Worm (Caenorhabditis elegans): ENCODE measurements around the gene W02H5.8.

Gene W02H5.8

ce11 chrV:2673807-2674206 is 21.4 kb upstream of the W02H5.8 start (continued):
- no peak for TF ChIP-seq Y5F2A.4 (GFP tag; optimal IDR thresholded peaks at IDR 0.05)
- no peak for TF ChIP-seq lir-3 (tag; optimal IDR thresholded peaks at IDR 0.05)
- TF ChIP-seq zag-1 (tag; optimal IDR thresholded peaks at IDR 0.05), result no peak

DNA sequence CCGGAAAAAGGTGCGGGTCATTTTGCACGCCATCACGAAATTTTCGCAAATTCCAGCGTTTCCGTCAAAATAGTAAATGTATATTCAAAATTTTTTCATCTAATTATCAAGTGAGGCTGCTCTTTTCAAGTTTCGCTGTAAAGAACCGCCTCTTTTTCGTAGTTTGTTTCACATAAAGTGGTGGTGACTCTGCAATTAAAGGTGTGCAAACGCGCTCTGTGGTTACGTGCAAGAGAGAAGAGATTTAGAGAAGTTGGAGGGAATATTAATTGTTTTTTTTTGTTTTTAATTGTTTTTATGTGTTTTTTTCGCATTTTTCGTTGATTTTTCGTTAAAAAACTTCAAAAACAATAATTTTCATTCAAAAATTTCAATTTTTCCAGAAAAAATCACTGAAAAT is 20.1 kb upstream of the W02H5.8 start, which contains the start of gene W02G9.3:
Gene W02G9.3, plus strand, starts transcription at position 384 of the 400 bp plus-strand sequence.
- TF ChIP-seq T20F7.1 (GFP tag; optimal IDR thresholded peaks at IDR 0.05) (no peak), hif-1 (tag; optimal IDR thresholded peaks at IDR 0.05) (peak in 1 of 2 experiments; percentile 71), egl-27 (tag; optimal IDR thresholded peaks at IDR 0.05) (no peak), Y5F2A.4 (GFP tag; optimal IDR thresholded peaks at IDR 0.05) (no peak), madf-9 (GFP tag; conservative IDR thresholded peaks at IDR 0.05) (no peak), ctbp-1 (GFP tag; IDR thresholded peaks at IDR 0.05) (no peak), F37D6.2 (tag; optimal IDR thresholded peaks at IDR 0.05) (no peak), ceh-62 (tag; optimal IDR thresholded peaks at IDR 0.05) (no peak), lsy-2 (tag; optimal IDR thresholded peaks at IDR 0.05) (peak; percentile 10 to 91), Y75B8A.6 (GFP tag; IDR thresholded peaks at IDR 0.05) (no peak), vab-7 (GFP tag; IDR thresholded peaks at IDR 0.05) (peak; percentile 27; the same call in 1 of the 2 replicates), mes-2 (tag; optimal IDR thresholded peaks at IDR 0.05; ENCODE audit: poor library complexity, severe bottlenecking) (peak; percentile 90), Y105C5A.15 (GFP tag; IDR thresholded peaks at IDR 0.05) (no peak), nhr-41 (GFP tag; IDR thresholded peaks at IDR 0.05) (no peak), pha-4 (GFP tag; IDR thresholded peaks at IDR 0.05) (no peak), pha-4 (tag; optimal IDR thresholded peaks at IDR 0.05) (peak; percentile 81), dmd-9 (GFP tag; IDR thresholded peaks at IDR 0.05) (no peak), dve-1 (tag; optimal IDR thresholded peaks at IDR 0.05; ENCODE audit: insufficient read depth) (peak; percentile 83), ceh-44 (GFP tag; IDR thresholded peaks at IDR 0.05) (0 out of 2 replicates have a peak, but pooled peaks have one; percentile 11), ZK337.2 (GFP tag; IDR thresholded peaks at IDR 0.05) (0 out of 2 replicates have a peak, but pooled peaks have one; percentile 17), madf-5 (GFP tag; IDR thresholded peaks at IDR 0.05) (no peak), lir-3 (tag; optimal IDR thresholded peaks at IDR 0.05) (no peak), tag-97 (GFP tag; IDR thresholded peaks at IDR 0.05) (no peak), ztf-11 (tag; optimal IDR thresholded peaks at IDR 0.05) (no peak), ceh-82 (tag; optimal IDR thresholded peaks at IDR 0.05) (no peak), zip-11 (GFP tag; IDR thresholded peaks at IDR 0.05) (no peak), T26A8.4 (GFP tag; IDR thresholded peaks at IDR 0.05) (no peak), ceh-32 (tag; optimal IDR thresholded peaks at IDR 0.05; ENCODE audit: poor library complexity) (no peak), spr-3 (GFP tag; optimal IDR thresholded peaks at IDR 0.05) (no peak), nhr-42 (GFP tag; IDR thresholded peaks at IDR 0.05) (no peak), Y48G9A.11 (GFP tag; IDR thresholded peaks at IDR 0.05) (0 out of 2 replicates have a peak, but pooled peaks have one; percentile 31), fos-1 (tag; optimal IDR thresholded peaks at IDR 0.05) (no peak), dmd-8 (GFP tag; IDR thresholded peaks at IDR 0.05) (no peak), lin-39 (tag; optimal IDR thresholded peaks at IDR 0.05) (no peak), D1046.2 (GFP tag; IDR thresholded peaks at IDR 0.05) (no peak), F26F4.8 (GFP tag; conservative IDR thresholded peaks at IDR 0.05) (no peak), lin-1 (GFP tag; IDR thresholded peaks at IDR 0.05) (no peak), duxl-1 (tag; optimal IDR thresholded peaks at IDR 0.05; ENCODE audit: poor library complexity) (no peak), nhr-10 (tag; optimal IDR thresholded peaks at IDR 0.05) (no peak), spr-1 (tag; optimal IDR thresholded peaks at IDR 0.05) (no peak), jun-1 (tag; optimal IDR thresholded peaks at IDR 0.05) (no peak), zfp-2 (tag; optimal IDR thresholded peaks at IDR 0.05) (no peak), sdz-12 (GFP tag; optimal IDR thresholded peaks at IDR 0.05) (no peak), ama-1 (optimal IDR thresholded peaks at IDR 0.05) (no peak), attf-4 (tag; optimal IDR thresholded peaks at IDR 0.05) (no peak), zfp-3 (GFP tag; conservative IDR thresholded peaks at IDR 0.05) (no peak), lin-38 (GFP tag; IDR thresholded peaks at IDR 0.05) (peak; percentile 97), nhr-11 (tag; optimal IDR thresholded peaks at IDR 0.05) (peak; percentile 96), mdt-29 (GFP tag; IDR thresholded peaks at IDR 0.05) (no peak)
